Fruit fly (Drosophila melanogaster): ENCODE measurements around the gene CG43815.
A peak's percentile ranks its signal among the peaks of the same experiment; 100 is the strongest.

Gene CG43815

DNA sequence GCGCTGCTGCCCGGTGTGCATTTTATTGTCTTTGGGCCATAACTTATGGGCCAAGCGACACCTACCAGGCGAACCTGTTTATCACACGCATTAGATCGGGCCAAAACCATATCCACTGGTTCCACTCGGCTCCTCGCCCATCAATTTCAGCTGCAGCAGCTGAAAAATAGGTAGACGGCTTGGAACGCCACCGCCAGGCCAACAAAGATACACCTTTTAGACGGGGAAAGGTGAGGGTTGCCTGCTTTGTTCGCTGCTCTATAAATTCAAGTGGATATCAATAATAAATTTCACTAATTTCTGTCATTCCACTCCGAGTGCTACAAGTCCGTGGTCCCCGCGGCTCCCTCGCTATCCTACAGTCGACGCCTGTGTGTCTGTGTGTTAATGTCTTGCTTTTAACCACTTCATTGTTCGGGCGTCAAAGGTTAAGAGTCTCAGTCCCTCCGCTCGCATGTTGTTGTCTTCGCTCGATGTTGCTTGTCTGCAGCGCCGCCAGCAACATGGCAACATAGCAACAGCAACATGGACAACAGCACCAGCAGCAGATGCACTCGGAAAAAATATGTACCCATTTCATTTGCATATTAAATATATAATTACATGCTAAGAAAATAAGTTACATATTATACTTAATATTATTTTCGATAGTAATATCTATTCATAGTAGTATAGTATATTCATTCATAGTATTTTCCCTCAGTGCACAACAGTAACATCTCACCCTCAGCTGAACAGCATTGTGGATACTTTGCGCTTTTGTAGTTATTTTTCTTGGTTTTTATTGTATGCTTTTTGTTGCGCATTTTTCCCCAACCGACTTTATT lies 12.1 kb downstream of the CG43815 start (continued):
- no peak for TF ChIP-seq Hr38 (GFP tag; optimal IDR thresholded peaks at IDR 0.05)
- peak; percentile 80 for TF ChIP-seq Eip78C (GFP tag)
- peak; percentile 7 for TF ChIP-seq Sox15 (GFP tag; optimal IDR thresholded peaks at IDR 0.05)
- peak; percentile 31 for TF ChIP-seq Lpt (GFP tag; optimal IDR thresholded peaks at IDR 0.05)
- peak; percentile 70 for TF ChIP-seq CG15336 (GFP tag; IDR thresholded peaks at IDR 0.05)
- TF ChIP-seq CG10631 (GFP tag; optimal IDR thresholded peaks at IDR 0.05): peak; percentile 74
- peak; percentile 68 for TF ChIP-seq fd59A (GFP tag; optimal IDR thresholded peaks at IDR 0.05)
- peak; percentile 56 for TF ChIP-seq CG11762 (GFP tag; optimal IDR thresholded peaks at IDR 0.05; ENCODE audit: insufficient read depth)
- TF ChIP-seq Blimp-1 (GFP tag; optimal IDR thresholded peaks at IDR 0.05): no peak
- no peak for TF ChIP-seq CG8319 (GFP tag; optimal IDR thresholded peaks at IDR 0.05)
- peak; percentile 60 for TF ChIP-seq CG6792 (GFP tag; optimal IDR thresholded peaks at IDR 0.05)
- peak; percentile 4 for TF ChIP-seq Smox (GFP tag; optimal IDR thresholded peaks at IDR 0.05)
- peak; percentile 22 for TF ChIP-seq pdm3 (GFP tag; optimal IDR thresholded peaks at IDR 0.05)
- TF ChIP-seq ss (GFP tag; optimal IDR thresholded peaks at IDR 0.05): peak; percentile 79 to 83
- peak; percentile 41 for TF ChIP-seq CG6854 (GFP tag; optimal IDR thresholded peaks at IDR 0.05)
- TF ChIP-seq salr (GFP tag; optimal IDR thresholded peaks at IDR 0.05): peak; percentile 24 to 27
- peak; percentile 55 for TF ChIP-seq acj6 (GFP tag; optimal IDR thresholded peaks at IDR 0.05)
- TF ChIP-seq CG6276 (GFP tag; optimal IDR thresholded peaks at IDR 0.05): peak; percentile 37
- TF ChIP-seq CG8119 (GFP tag; IDR thresholded peaks at IDR 0.05): peak; percentile 81
- TF ChIP-seq CG16779 (tag; optimal IDR thresholded peaks at IDR 0.05): peak; percentile 31
- peak; percentile 65 for TF ChIP-seq CG32006 (GFP tag; optimal IDR thresholded peaks at IDR 0.05)
- peak; percentile 73 for TF ChIP-seq CG3919 (GFP tag; optimal IDR thresholded peaks at IDR 0.05)
- TF ChIP-seq CG34406 (GFP tag; optimal IDR thresholded peaks at IDR 0.05): peak; percentile 60
- no peak for TF ChIP-seq cyc (GFP tag; optimal IDR thresholded peaks at IDR 0.05)
- TF ChIP-seq CG1621 (tag; optimal IDR thresholded peaks at IDR 0.05): peak; percentile 65
- TF ChIP-seq Eip93F (GFP tag; optimal IDR thresholded peaks at IDR 0.05): no peak

DNA sequence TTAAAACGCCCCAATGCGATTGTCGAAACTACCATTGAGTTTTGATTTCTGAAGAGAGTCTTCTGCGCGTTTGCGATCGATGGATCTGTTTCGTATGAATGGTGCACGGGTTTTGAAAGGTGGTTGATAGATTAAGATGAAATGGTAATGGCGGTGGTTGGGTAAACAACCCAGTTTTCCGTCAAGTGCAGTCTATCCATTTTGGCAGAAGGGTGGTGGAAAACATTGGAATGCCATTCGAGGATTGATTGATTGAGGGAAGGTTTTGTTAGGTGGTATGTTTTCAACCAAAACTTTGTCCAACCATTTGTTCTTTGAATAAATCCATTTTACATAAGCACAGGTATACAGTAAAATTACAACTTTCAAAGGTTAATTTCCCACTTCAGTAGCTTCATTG lies 12.8 kb downstream of the CG43815 start:
- TF ChIP-seq svp (GFP tag): peak; percentile 5
- TF ChIP-seq CG8119 (GFP tag; IDR thresholded peaks at IDR 0.05): no peak
- TF ChIP-seq topi (GFP tag; optimal IDR thresholded peaks at IDR 0.05): no peak

DNA sequence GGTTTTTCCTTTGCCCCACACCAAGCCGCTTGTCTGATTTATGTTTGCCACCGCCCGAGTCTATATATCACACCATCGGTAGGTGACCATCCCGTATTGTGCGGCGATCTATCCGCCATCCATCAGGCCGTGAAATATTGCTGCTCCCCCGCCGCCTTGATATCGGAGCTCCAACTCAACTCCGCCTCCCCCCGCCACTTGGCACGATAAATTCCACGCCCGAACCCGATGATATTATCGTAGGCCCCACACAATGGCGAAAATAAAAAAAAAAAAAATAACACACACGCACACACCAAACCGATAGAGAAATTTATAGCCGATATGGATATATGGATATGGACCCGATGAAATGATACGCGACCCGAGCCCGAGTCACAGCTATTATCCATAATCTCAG lies 14.8 kb downstream of the CG43815 start:
- no peak for TF ChIP-seq Eip93F (GFP tag; optimal IDR thresholded peaks at IDR 0.05)
- TF ChIP-seq Hr39 (GFP tag; optimal IDR thresholded peaks at IDR 0.05): no peak
- no peak for TF ChIP-seq CG3919 (GFP tag; optimal IDR thresholded peaks at IDR 0.05)
- no peak for TF ChIP-seq lz (GFP tag; optimal IDR thresholded peaks at IDR 0.05)
- no peak for TF ChIP-seq svp (GFP tag)
- TF ChIP-seq Sox14 (GFP tag; optimal IDR thresholded peaks at IDR 0.05): no peak
- TF ChIP-seq CG11762 (GFP tag; optimal IDR thresholded peaks at IDR 0.05; ENCODE audit: insufficient read depth): no peak
- no peak for TF ChIP-seq acj6 (GFP tag; optimal IDR thresholded peaks at IDR 0.05)
- TF ChIP-seq Ets96B (tag; optimal IDR thresholded peaks at IDR 0.05): no peak
- no peak for TF ChIP-seq OdsH (GFP tag; optimal IDR thresholded peaks at IDR 0.05)
- no peak for TF ChIP-seq CG34406 (GFP tag; optimal IDR thresholded peaks at IDR 0.05)
- no peak for TF ChIP-seq vri (GFP tag; optimal IDR thresholded peaks at IDR 0.05)
- no peak for TF ChIP-seq topi (GFP tag; optimal IDR thresholded peaks at IDR 0.05)

DNA sequence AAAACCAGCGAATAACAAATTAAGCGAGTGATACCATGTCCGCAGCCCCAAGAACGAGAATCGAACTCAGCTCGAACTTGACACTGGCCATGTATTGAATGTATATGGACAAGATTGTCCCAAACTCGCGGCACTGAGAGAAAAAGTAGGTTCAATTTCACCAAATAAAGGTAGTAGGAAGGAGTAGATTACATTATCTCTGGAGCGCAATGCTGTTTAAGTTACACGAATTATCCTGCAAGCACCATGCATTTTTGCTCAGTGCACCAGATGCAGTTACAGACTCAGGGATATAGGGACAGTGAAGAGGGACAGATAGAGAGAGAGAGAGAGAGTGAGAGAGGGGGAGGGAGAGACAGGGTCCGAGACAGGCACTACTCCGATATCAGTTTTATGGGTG lies 18.0 kb downstream of the CG43815 start:
- TF ChIP-seq Eip75B (GFP tag; optimal IDR thresholded peaks at IDR 0.05): peak; percentile 81
- peak; percentile 84 for TF ChIP-seq OdsH (GFP tag; optimal IDR thresholded peaks at IDR 0.05)
- TF ChIP-seq fd85E (GFP tag; optimal IDR thresholded peaks at IDR 0.05): peak; percentile 9
- TF ChIP-seq CG6163 (GFP tag; IDR thresholded peaks at IDR 0.05): peak; percentile 93
- peak; percentile 88 for TF ChIP-seq Ets96B (tag; optimal IDR thresholded peaks at IDR 0.05)
- TF ChIP-seq fd59A (GFP tag; optimal IDR thresholded peaks at IDR 0.05): peak; percentile 88
- peak; percentile 76 for TF ChIP-seq CG8632 (GFP tag; optimal IDR thresholded peaks at IDR 0.05)
- peak; percentile 81 for TF ChIP-seq Sox102F (GFP tag; optimal IDR thresholded peaks at IDR 0.05)
- peak; percentile 77 for TF ChIP-seq CG7368 (GFP tag; optimal IDR thresholded peaks at IDR 0.05)
- TF ChIP-seq CG31627 (GFP tag; optimal IDR thresholded peaks at IDR 0.05): peak; percentile 84
- peak; percentile 77 for TF ChIP-seq achi (GFP tag; optimal IDR thresholded peaks at IDR 0.05)
- TF ChIP-seq Hr39 (GFP tag; optimal IDR thresholded peaks at IDR 0.05): peak; percentile 84
- TF ChIP-seq pdm3 (GFP tag; optimal IDR thresholded peaks at IDR 0.05): peak; percentile 83
- TF ChIP-seq CG6792 (GFP tag; optimal IDR thresholded peaks at IDR 0.05): peak; percentile 86
- TF ChIP-seq Lpt (GFP tag; optimal IDR thresholded peaks at IDR 0.05): no peak
- peak; percentile 88 for TF ChIP-seq CG3919 (GFP tag; optimal IDR thresholded peaks at IDR 0.05)
- TF ChIP-seq Smox (GFP tag; optimal IDR thresholded peaks at IDR 0.05): peak; percentile 68
- TF ChIP-seq CG6276 (GFP tag; optimal IDR thresholded peaks at IDR 0.05): no peak
- peak; percentile 53 for TF ChIP-seq CG32006 (GFP tag; optimal IDR thresholded peaks at IDR 0.05)
- TF ChIP-seq Eip93F (GFP tag; optimal IDR thresholded peaks at IDR 0.05): no peak
- no peak; the same call in 1 of the 2 replicates for TF ChIP-seq CG11294 (GFP tag; IDR thresholded peaks at IDR 0.05)
- TF ChIP-seq cyc (GFP tag; optimal IDR thresholded peaks at IDR 0.05): peak; percentile 88

All from whole organism, prepupa.